Worm (Caenorhabditis elegans) whole organism, mixed stage, embryonic: ENCODE measurements around the gene rha-2.

Experiments
- M03D4.4 ChIP-seq: sonication (generic microtip); optimal IDR thresholded peaks from 2 replicates; lab custom pipeline; 2017; ENCODE audit warnings: mild to moderate bottlenecking, missing genetic modification characterization, missing compliant biosample characterization
- bed-3 ChIP-seq: fragments of 200-800 bp; sonication (Bioruptor generic); optimal IDR thresholded peaks from 3 replicates; lab custom pipeline; 2018; ENCODE audit warnings: mild to moderate bottlenecking, missing genetic modification characterization, moderate library complexity, missing compliant biosample characterization
- blmp-1 ChIP-seq: fragments of 150-350 bp; optimal IDR thresholded peaks from 2 replicates; lab custom pipeline; 2014; ENCODE audit warnings: missing biosample characterization, missing genetic modification characterization
- ceh-39 ChIP-seq: fragments of 150-350 bp; optimal IDR thresholded peaks from 2 replicates; lab custom pipeline; 2014; ENCODE audit warnings: missing biosample characterization, missing genetic modification characterization
- ceh-43 ChIP-seq: fragments of 200-800 bp; sonication (Bioruptor generic); optimal IDR thresholded peaks from 2 replicates; lab custom pipeline; 2018; ENCODE audit warnings: mild to moderate bottlenecking, missing genetic modification characterization, moderate library complexity, missing compliant biosample characterization
- ceh-83 ChIP-seq: fragments of 200-800 bp; sonication (Bioruptor generic); optimal IDR thresholded peaks from 2 replicates; lab custom pipeline; 2018; ENCODE audit warnings: mild to moderate bottlenecking, missing genetic modification characterization, missing compliant biosample characterization
- ces-1 ChIP-seq: fragments of 150-350 bp; optimal IDR thresholded peaks from 2 replicates; lab custom pipeline; 2014; ENCODE audit warnings: missing biosample characterization, missing genetic modification reagents, missing genetic modification characterization
- cnd-1 ChIP-seq: fragments of 200-800 bp; sonication (Bioruptor generic); optimal IDR thresholded peaks from 2 replicates; lab custom pipeline; 2018; ENCODE audit warnings: mild to moderate bottlenecking, missing genetic modification characterization, missing compliant biosample characterization
- drap-1 ChIP-seq: fragments of 200-800 bp; sonication (Bioruptor generic); optimal IDR thresholded peaks from 3 replicates; lab custom pipeline; 2018; ENCODE audit warnings: mild to moderate bottlenecking, missing genetic modification characterization, missing compliant biosample characterization
- elt-1 ChIP-seq: sonication (generic microtip); optimal IDR thresholded peaks from 2 replicates; lab custom pipeline; 2017; ENCODE audit warnings: missing genetic modification characterization, mild to moderate bottlenecking, missing compliant biosample characterization, antibody characterized with exemption, moderate library complexity, borderline replicate concordance; ENCODE audit not compliant: insufficient read depth
- elt-3 ChIP-seq: fragments of 150-350 bp; optimal IDR thresholded peaks from 2 replicates; lab custom pipeline; 2014; ENCODE audit warnings: missing biosample characterization, missing genetic modification characterization
- flh-1 ChIP-seq: fragments of 200-800 bp; sonication (Bioruptor generic); optimal IDR thresholded peaks from 2 replicates; lab custom pipeline; 2018; ENCODE audit warnings: mild to moderate bottlenecking, missing genetic modification characterization, moderate library complexity, missing compliant biosample characterization
- ham-2 ChIP-seq: fragments of 200-800 bp; sonication (Bioruptor generic); optimal IDR thresholded peaks from 2 replicates; lab custom pipeline; 2018; ENCODE audit warnings: mild to moderate bottlenecking, missing genetic modification characterization, missing compliant biosample characterization
- hlh-1 ChIP-seq: fragments of 150-350 bp; optimal IDR thresholded peaks from 2 replicates; lab custom pipeline; 2014; ENCODE audit warnings: missing biosample characterization, missing genetic modification reagents, missing genetic modification characterization
- lin-13 ChIP-seq: fragments of 150-350 bp; optimal IDR thresholded peaks from 2 replicates; lab custom pipeline; 2014; ENCODE audit warnings: missing biosample characterization, missing genetic modification characterization
- lin-32 ChIP-seq: fragments of 200-800 bp; sonication (Bioruptor generic); optimal IDR thresholded peaks from 2 replicates; lab custom pipeline; 2018; ENCODE audit warnings: mild to moderate bottlenecking, missing genetic modification characterization, missing compliant biosample characterization
- lsy-2 ChIP-seq: fragments of 150-350 bp; optimal IDR thresholded peaks from 2 replicates; lab custom pipeline; 2014; ENCODE audit warnings: missing biosample characterization, missing genetic modification characterization
- mab-5 ChIP-seq: fragments of 150-350 bp; optimal IDR thresholded peaks from 2 replicates; lab custom pipeline; 2014; ENCODE audit warnings: missing biosample characterization, missing genetic modification characterization
- mep-1 ChIP-seq: fragments of 150-350 bp; optimal IDR thresholded peaks from 2 replicates; lab custom pipeline; 2017; ENCODE audit warnings: missing biosample characterization, missing genetic modification reagents, missing genetic modification characterization, inconsistent platforms
- mls-2 ChIP-seq: sonication (generic microtip); optimal IDR thresholded peaks from 2 replicates; lab custom pipeline; 2016; ENCODE audit warnings: mild to moderate bottlenecking, missing genetic modification characterization, moderate library complexity, missing compliant biosample characterization
- nhr-12 ChIP-seq: fragments of 150-350 bp; optimal IDR thresholded peaks from 2 replicates; lab custom pipeline; 2014; ENCODE audit warnings: missing biosample characterization, missing genetic modification characterization
- nhr-2 ChIP-seq: fragments of 150-350 bp; optimal IDR thresholded peaks from 2 replicates; lab custom pipeline; 2014; ENCODE audit warnings: missing biosample characterization, missing genetic modification characterization
- nhr-237 ChIP-seq: fragments of 150-350 bp; optimal IDR thresholded peaks from 2 replicates; lab custom pipeline; 2014; ENCODE audit warnings: missing biosample characterization, missing genetic modification characterization
- nhr-28 ChIP-seq: fragments of 150-350 bp; optimal IDR thresholded peaks from 2 replicates; lab custom pipeline; 2014; ENCODE audit warnings: missing biosample characterization, missing genetic modification characterization
- nhr-76 ChIP-seq: sonication (generic microtip); optimal IDR thresholded peaks from 2 replicates; lab custom pipeline; 2017; ENCODE audit warnings: missing biosample characterization, missing genetic modification characterization
- pha-4 ChIP-seq: fragments of 150-350 bp; optimal IDR thresholded peaks from 2 replicates; lab custom pipeline; 2018; ENCODE audit warnings: missing biosample characterization, missing genetic modification reagents, missing genetic modification characterization
- sem-2 ChIP-seq: fragments of 200-800 bp; sonication (Bioruptor generic); optimal IDR thresholded peaks from 2 replicates; lab custom pipeline; 2018; ENCODE audit warnings: mild to moderate bottlenecking, missing genetic modification characterization, missing compliant biosample characterization
- sptf-1 ChIP-seq: sonication (generic microtip); optimal IDR thresholded peaks from 2 replicates; lab custom pipeline; 2017; ENCODE audit warnings: mild to moderate bottlenecking, missing genetic modification characterization, moderate library complexity, missing compliant biosample characterization
- tbx-8 ChIP-seq: fragments of 200-800 bp; sonication (Bioruptor generic); optimal IDR thresholded peaks from 2 replicates; lab custom pipeline; 2018; ENCODE audit warnings: mild to moderate bottlenecking, missing genetic modification characterization, moderate library complexity, missing compliant biosample characterization
- unc-120 ChIP-seq: sonication (generic microtip); optimal IDR thresholded peaks from 2 replicates; lab custom pipeline; 2017; ENCODE audit warnings: missing genetic modification characterization, missing compliant biosample characterization; ENCODE audit not compliant: poor library complexity, severe bottlenecking
- unc-39 ChIP-seq: fragments of 150-350 bp; optimal IDR thresholded peaks from 2 replicates; lab custom pipeline; 2014; ENCODE audit warnings: missing biosample characterization, missing genetic modification characterization
- unc-62 ChIP-seq: fragments of 150-350 bp; optimal IDR thresholded peaks from 2 replicates; lab custom pipeline; 2014; ENCODE audit warnings: missing biosample characterization, missing genetic modification reagents, missing genetic modification characterization
- zip-8 ChIP-seq: fragments of 150-350 bp; optimal IDR thresholded peaks from 2 replicates; lab custom pipeline; 2014; ENCODE audit warnings: missing biosample characterization, missing genetic modification characterization
- ztf-11 ChIP-seq: fragments of 150-350 bp; optimal IDR thresholded peaks from 2 replicates; lab custom pipeline; 2014; ENCODE audit warnings: missing biosample characterization, missing genetic modification characterization

Gene rha-2

ce11 chrIII:8614490-8614889 lies at the start of gene rha-2:
Gene rha-2 (minus strand): TSS chrIII:8614569.
- TF ChIP-seq nhr-28, result no peak
- TF ChIP-seq nhr-237 (tag; lab: Kevin White, UChicago), result peak; percentile 23
- TF ChIP-seq lsy-2 (tag; lab: Kevin White, UChicago), result peak; percentile 48
- TF ChIP-seq drap-1 (GFP tag; lab: Kevin White, UChicago), result no peak
- peak; percentile 83 for TF ChIP-seq ces-1 (GFP tag; lab: Kevin White, UChicago)

ce11 chrIII:8663143-8663542 lies 48.8 kb upstream of the rha-2 start:
- TF ChIP-seq sptf-1 (tag; lab: Kevin White, UChicago), result no peak
- no peak for TF ChIP-seq M03D4.4 (tag; lab: Kevin White, UChicago)
- no peak for TF ChIP-seq tbx-8
- TF ChIP-seq bed-3 (GFP tag; lab: Kevin White, UChicago), result no peak
- no peak for TF ChIP-seq ceh-43 (GFP tag; lab: Kevin White, UChicago)
- no peak for TF ChIP-seq ces-1 (GFP tag; lab: Kevin White, UChicago)
- TF ChIP-seq hlh-1 (tag; lab: Kevin White, UChicago), result no peak
- no peak for TF ChIP-seq nhr-28
- TF ChIP-seq lin-32 (GFP tag; lab: Kevin White, UChicago), result no peak
- no peak for TF ChIP-seq mep-1 (tag; lab: Kevin White, UChicago)
- TF ChIP-seq elt-3 (tag; lab: Kevin White, UChicago), result no peak
- TF ChIP-seq nhr-12 (tag; lab: Kevin White, UChicago), result no peak
- no peak for TF ChIP-seq nhr-2
- no peak for TF ChIP-seq unc-120
- TF ChIP-seq unc-39 (tag; lab: Kevin White, UChicago), result no peak
- no peak for TF ChIP-seq pha-4

- TF ChIP-seq tbx-8 (no peak), cnd-1 (no peak), nhr-76 (no peak), nhr-2 (no peak), lin-13 (no peak), ceh-39 (tag; lab: Kevin White, UChicago) (no peak), unc-62 (peak; percentile 97), M03D4.4 (tag; lab: Kevin White, UChicago) (no peak), zip-8 (tag; lab: Kevin White, UChicago) (no peak), flh-1 (GFP tag; lab: Kevin White, UChicago) (no peak), mls-2 (tag; lab: Kevin White, UChicago) (no peak), sem-2 (GFP tag; lab: Kevin White, UChicago) (no peak), elt-1 (tag; lab: Kevin White, UChicago) (no peak), sptf-1 (tag; lab: Kevin White, UChicago) (no peak), unc-39 (tag; lab: Kevin White, UChicago) (no peak), ceh-83 (GFP tag; lab: Kevin White, UChicago) (no peak), nhr-12 (tag; lab: Kevin White, UChicago) (no peak), pha-4 (no peak), ham-2 (no peak), blmp-1 (tag; lab: Kevin White, UChicago) (no peak), mab-5 (tag; lab: Kevin White, UChicago) (no peak), elt-3 (tag; lab: Kevin White, UChicago) (peak; percentile 21), ztf-11 (tag; lab: Kevin White, UChicago) (no peak), hlh-1 (tag; lab: Kevin White, UChicago) (peak; percentile 38), lsy-2 (tag; lab: Kevin White, UChicago) (no peak), ceh-43 (GFP tag; lab: Kevin White, UChicago) (no peak), nhr-237 (tag; lab: Kevin White, UChicago) (peak; percentile 43), lin-32 (GFP tag; lab: Kevin White, UChicago) (no peak), ces-1 (GFP tag; lab: Kevin White, UChicago) (peak; percentile 48), unc-120 (peak; percentile 59), drap-1 (GFP tag; lab: Kevin White, UChicago) (no peak), mep-1 (tag; lab: Kevin White, UChicago) (peak; percentile 46), nhr-28 (no peak)
Observed at ce11 chrIII:8658367-8658761, 44.0 kb upstream of the rha-2 start.
